Fruit fly (Drosophila melanogaster) whole organism, embryonic: ENCODE results near the gene CG12998.

Source experiments
- Aef1 ChIP-seq: fragments of 200-800 bp; sonication (Bioruptor generic); IDR thresholded peaks from 3 replicates; pipeline ENCODE4 v1.3.6; 2022; ENCODE audit warnings: missing biosample characterization, missing genetic modification characterization
- CG10209 ChIP-seq: fragments of 200-800 bp; sonication (Bioruptor generic); optimal IDR thresholded peaks from 3 replicates; lab custom pipeline; 2017; ENCODE audit warnings: missing biosample characterization, mild to moderate bottlenecking, missing genetic modification characterization, missing genetic modification reagents
- CG11398 ChIP-seq: fragments of 200-800 bp; sonication (Bioruptor generic); optimal IDR thresholded peaks from 2 replicates; lab custom pipeline; 2016; ENCODE audit warnings: missing biosample characterization, missing genetic modification characterization
- CG1233 ChIP-seq: fragments of 200-800 bp; sonication (Bioruptor generic); optimal IDR thresholded peaks from 4 replicates; lab custom pipeline; 2018; ENCODE audit warnings: missing biosample characterization, mild to moderate bottlenecking, missing genetic modification characterization
- CG1602 ChIP-seq: fragments of 200-800 bp; sonication (Bioruptor generic); optimal IDR thresholded peaks from 3 replicates; lab custom pipeline; 2016; ENCODE audit warnings: missing biosample characterization, missing genetic modification characterization
- CG17361 ChIP-seq: fragments of 200-800 bp; sonication (Bioruptor generic); IDR thresholded peaks from 3 replicates; pipeline ENCODE4 v1.3.6; 2022; ENCODE audit warnings: missing biosample characterization, missing genetic modification characterization
- CG17829 ChIP-seq: fragments of 200-800 bp; optimal IDR thresholded peaks from 2 replicates; lab custom pipeline; 2019; ENCODE audit warnings: missing biosample characterization, mild to moderate bottlenecking, missing genetic modification characterization, moderate library complexity
- CG2120 ChIP-seq: fragments of 200-800 bp; sonication (Bioruptor generic); optimal IDR thresholded peaks from 3 replicates; lab custom pipeline; 2016; ENCODE audit warnings: missing biosample characterization, missing genetic modification characterization
- CG2678 ChIP-seq: fragments of 200-800 bp; sonication (Bioruptor generic); optimal IDR thresholded peaks from 3 replicates; lab custom pipeline; 2019; ENCODE audit warnings: missing biosample characterization, mild to moderate bottlenecking, missing genetic modification characterization, moderate library complexity
- CG30403 ChIP-seq: fragments of 200-800 bp; sonication (Bioruptor generic); optimal IDR thresholded peaks from 3 replicates; lab custom pipeline; 2016; ENCODE audit warnings: missing biosample characterization, missing genetic modification characterization
- CG32772 ChIP-seq: fragments of 200-800 bp; sonication (Bioruptor generic); IDR thresholded peaks from 2 replicates; pipeline ENCODE4 v1.3.6; 2022; ENCODE audit warnings: missing biosample characterization, missing genetic modification characterization
- CG6175 ChIP-seq: fragments of 200-800 bp; sonication (Bioruptor generic); IDR thresholded peaks from 3 replicates; pipeline ENCODE4 v1.3.6; 2022; ENCODE audit warnings: missing biosample characterization, missing genetic modification characterization
- CG7839 ChIP-seq: fragments of 200-800 bp; sonication (Bioruptor generic); optimal IDR thresholded peaks from 3 replicates; lab custom pipeline; 2018; ENCODE audit warnings: missing biosample characterization, mild to moderate bottlenecking, missing genetic modification characterization, moderate library complexity
- CG9727 ChIP-seq: fragments of 200-800 bp; sonication (Bioruptor generic); optimal IDR thresholded peaks from 3 replicates; lab custom pipeline; 2017; ENCODE audit warnings: missing biosample characterization, mild to moderate bottlenecking, missing genetic modification characterization
- CG9817 ChIP-seq: fragments of 200-800 bp; sonication (Bioruptor generic); optimal IDR thresholded peaks from 2 replicates; lab custom pipeline; 2018; ENCODE audit warnings: missing biosample characterization, mild to moderate bottlenecking, missing genetic modification characterization, moderate library complexity
- CkIIα-i1 ChIP-seq: fragments of 200-800 bp; sonication (Bioruptor generic); IDR thresholded peaks from 2 replicates; pipeline ENCODE4 v1.3.6; 2022; ENCODE audit warnings: missing biosample characterization, missing genetic modification characterization
- CoRest ChIP-seq: fragments of 200-800 bp; sonication (Bioruptor generic); optimal IDR thresholded peaks from 3 replicates; lab custom pipeline; 2018; ENCODE audit warnings: missing biosample characterization, mild to moderate bottlenecking, missing genetic modification characterization, moderate library complexity
- D19A ChIP-seq: fragments of 200-800 bp; optimal IDR thresholded peaks from 3 replicates; lab custom pipeline; 2019; ENCODE audit warnings: missing biosample characterization, mild to moderate bottlenecking, missing genetic modification characterization, moderate library complexity
- Dad ChIP-seq: fragments of 200-800 bp; sonication (Bioruptor generic); optimal IDR thresholded peaks from 3 replicates; lab custom pipeline; 2016; ENCODE audit warnings: missing biosample characterization, missing genetic modification characterization
- Deaf1 ChIP-seq: fragments of 200-800 bp; optimal IDR thresholded peaks from 3 replicates; lab custom pipeline; 2019; ENCODE audit warnings: missing biosample characterization, mild to moderate bottlenecking, missing genetic modification characterization, moderate library complexity
- E2f2 ChIP-seq: fragments of 200-800 bp; sonication (Bioruptor generic); IDR thresholded peaks from 2 replicates; pipeline ENCODE4 v1.3.6; 2022; ENCODE audit warnings: missing biosample characterization, missing genetic modification characterization
- Ets65A ChIP-seq: fragments of 200-800 bp; sonication (Bioruptor generic); peaks from one replicate; lab custom pipeline; 2016; ENCODE audit warnings: missing biosample characterization, missing genetic modification characterization
- Fer1 ChIP-seq: fragments of 200-800 bp; sonication (Bioruptor generic); optimal IDR thresholded peaks from 2 replicates; lab custom pipeline; 2017; ENCODE audit warnings: missing biosample characterization, mild to moderate bottlenecking, missing genetic modification characterization
- Hand ChIP-seq: fragments of 200-800 bp; sonication (Bioruptor generic); optimal IDR thresholded peaks from 2 replicates; lab custom pipeline; 2017; ENCODE audit warnings: mild to moderate bottlenecking, missing biosample characterization, missing genetic modification reagents, missing genetic modification characterization
- Hr39 ChIP-seq: fragments of >200 bp; optimal IDR thresholded peaks from 2 replicates; lab custom pipeline; 2017
- Lpt ChIP-seq: fragments of >200 bp; optimal IDR thresholded peaks from 2 replicates; lab custom pipeline; 2018; ENCODE audit warnings: missing biosample characterization, missing genetic modification characterization
- Mad ChIP-seq: fragments of 200-800 bp; sonication (Bioruptor generic); optimal IDR thresholded peaks from 2 replicates; lab custom pipeline; 2016; ENCODE audit warnings: missing biosample characterization, missing genetic modification characterization
- Meics ChIP-seq: fragments of 200-800 bp; sonication (Bioruptor generic); optimal IDR thresholded peaks from 2 replicates; lab custom pipeline; 2017; ENCODE audit warnings: missing biosample characterization, mild to moderate bottlenecking, missing genetic modification characterization
- Ptx1 ChIP-seq: fragments of 200-800 bp; sonication (Bioruptor generic); IDR thresholded peaks from 2 replicates; pipeline ENCODE4 v1.3.6; 2022; ENCODE audit warnings: missing biosample characterization, missing genetic modification characterization
- Scr ChIP-seq: fragments of 200-800 bp; sonication (Bioruptor generic); IDR thresholded peaks from 2 replicates; pipeline ENCODE4 v1.3.6; 2022; ENCODE audit warnings: missing biosample characterization, missing genetic modification characterization; ENCODE audit not compliant: partially characterized antibody
- YL-1 ChIP-seq: fragments of 200-800 bp; sonication (Bioruptor generic); optimal IDR thresholded peaks from 3 replicates; lab custom pipeline; 2017; ENCODE audit warnings: missing biosample characterization, mild to moderate bottlenecking, missing genetic modification characterization
- al ChIP-seq: fragments of 200-800 bp; sonication (Bioruptor generic); IDR thresholded peaks from 2 replicates; pipeline ENCODE4 v1.3.6; 2022; ENCODE audit warnings: missing biosample characterization, missing genetic modification characterization
- chm ChIP-seq: fragments of 200-800 bp; sonication (Bioruptor generic); IDR thresholded peaks from 2 replicates; pipeline ENCODE4 v1.3.6; 2022; ENCODE audit warnings: missing biosample characterization, missing genetic modification characterization
- cwo ChIP-seq: fragments of 200-800 bp; sonication (Bioruptor generic); optimal IDR thresholded peaks from 3 replicates; lab custom pipeline; 2017; ENCODE audit warnings: missing biosample characterization, missing genetic modification characterization, mild to moderate bottlenecking, moderate library complexity, missing genetic modification reagents
- dan ChIP-seq: fragments of 200-800 bp; sonication (Bioruptor generic); IDR thresholded peaks from 2 replicates; pipeline ENCODE4 v1.3.6; 2022; ENCODE audit warnings: missing biosample characterization, missing genetic modification characterization
- dysf ChIP-seq: fragments of 200-800 bp; sonication (Bioruptor generic); IDR thresholded peaks from 3 replicates; pipeline ENCODE4 v1.3.6; 2022; ENCODE audit warnings: missing biosample characterization, missing genetic modification characterization
- fu2 ChIP-seq: fragments of 200-800 bp; sonication (Bioruptor generic); optimal IDR thresholded peaks from 2 replicates; lab custom pipeline; 2016; ENCODE audit warnings: missing biosample characterization, missing genetic modification characterization
- gcm ChIP-seq: fragments of 200-800 bp; sonication (Bioruptor generic); optimal IDR thresholded peaks from 2 replicates; lab custom pipeline; 2019; ENCODE audit warnings: missing biosample characterization, mild to moderate bottlenecking, missing genetic modification characterization, moderate library complexity
- gsb-n ChIP-seq: fragments of 200-800 bp; sonication (Bioruptor generic); optimal IDR thresholded peaks from 3 replicates; lab custom pipeline; 2018; ENCODE audit warnings: missing biosample characterization, mild to moderate bottlenecking, missing genetic modification characterization
- hbn ChIP-seq: fragments of 200-800 bp; sonication (Bioruptor generic); IDR thresholded peaks from 2 replicates; pipeline ENCODE4 v1.3.6; 2022; ENCODE audit warnings: missing biosample characterization, missing genetic modification characterization; ENCODE audit not compliant: partially characterized antibody
- ind ChIP-seq: fragments of 200-800 bp; sonication (Bioruptor generic); optimal IDR thresholded peaks from 3 replicates; lab custom pipeline; 2016; ENCODE audit warnings: missing biosample characterization, missing genetic modification characterization
- jigr1 ChIP-seq: fragments of 200-800 bp; sonication (Bioruptor generic); IDR thresholded peaks from 3 replicates; pipeline ENCODE4 v1.3.6; 2022; ENCODE audit warnings: missing biosample characterization, missing genetic modification characterization
- ken ChIP-seq: fragments of 200-800 bp; sonication (Bioruptor generic); IDR thresholded peaks from 3 replicates; pipeline ENCODE4 v1.3.6; 2022; ENCODE audit warnings: missing biosample characterization, missing genetic modification characterization
- lab ChIP-seq: fragments of 200-800 bp; sonication (Bioruptor generic); optimal IDR thresholded peaks from 3 replicates; lab custom pipeline; 2017; ENCODE audit warnings: missing biosample characterization, missing genetic modification characterization, mild to moderate bottlenecking, moderate library complexity, missing genetic modification reagents
- lilli ChIP-seq: fragments of 200-800 bp; sonication (Bioruptor generic); optimal IDR thresholded peaks from 3 replicates; lab custom pipeline; 2016; ENCODE audit warnings: missing biosample characterization, missing genetic modification characterization
- odd ChIP-seq: fragments of 200-800 bp; sonication (Bioruptor generic); optimal IDR thresholded peaks from 2 replicates; lab custom pipeline; 2017; ENCODE audit warnings: missing biosample characterization, mild to moderate bottlenecking, missing genetic modification characterization
- row ChIP-seq: fragments of 200-800 bp; sonication (Bioruptor generic); IDR thresholded peaks from 3 replicates; pipeline ENCODE4 v1.3.6; 2022; ENCODE audit warnings: missing biosample characterization, missing genetic modification characterization
- sc ChIP-seq, 3 experiments: fragments of >200 bp in 2 of 3; fragments of 200-800 bp in 1 of 3; sonication (Bioruptor generic) in 1 of 3; optimal IDR thresholded peaks; 2 replicates in 2 of 3; 3 replicates in 1 of 3; lab custom pipeline; 2017; ENCODE audit warnings: mild to moderate bottlenecking in 1 of 3, missing biosample characterization in 1 of 3, missing genetic modification characterization in 1 of 3, missing genetic modification reagents in 1 of 3
- seq ChIP-seq: fragments of 200-800 bp; sonication (Bioruptor generic); IDR thresholded peaks from 2 replicates; pipeline ENCODE4 v1.3.6; 2022; ENCODE audit warnings: missing biosample characterization, missing genetic modification characterization
- slbo ChIP-seq: fragments of 200-800 bp; sonication (Bioruptor generic); IDR thresholded peaks from 2 replicates; pipeline ENCODE4 v1.3.6; 2022; ENCODE audit warnings: missing biosample characterization, missing genetic modification characterization
- unpg ChIP-seq: fragments of 200-800 bp; sonication (Bioruptor generic); optimal IDR thresholded peaks from 3 replicates; lab custom pipeline; 2018; ENCODE audit warnings: missing biosample characterization, mild to moderate bottlenecking, missing genetic modification characterization, moderate library complexity
- zf30C ChIP-seq: fragments of 200-800 bp; sonication (Bioruptor generic); optimal IDR thresholded peaks from 3 replicates; lab custom pipeline; 2018; ENCODE audit warnings: missing biosample characterization, mild to moderate bottlenecking, missing genetic modification characterization

CG12998 gene

dm6 chrX:17226681-17227019 is 8.2 kb downstream of the CG12998 start, which contains the start of gene CG10598 (continued):
- peak; percentile 54; the same call in 2 of the 3 replicates for TF ChIP-seq dysf (GFP tag; lab: Robert Waterston, UW)
- TF ChIP-seq ind (GFP tag; lab: Kevin White, UChicago): peak; percentile 18
- 0 out of 3 replicates have a peak, but pooled peaks have one; percentile 32 for TF ChIP-seq row (GFP tag; lab: Robert Waterston, UW)
- peak; percentile 29 for TF ChIP-seq CG2120 (GFP tag; lab: Kevin White, UChicago)
- TF ChIP-seq YL-1 (GFP tag; lab: Kevin White, UChicago): no peak
- no peak for TF ChIP-seq Lpt (GFP tag; lab: Kevin White, UChicago)
- TF ChIP-seq Hr39 (lab: Kevin White, UChicago): no peak
- no peak for TF ChIP-seq slbo (GFP tag; lab: Robert Waterston, UW)
- no peak for TF ChIP-seq CkIIα-i1 (GFP tag; lab: Robert Waterston, UW)
- peak; percentile 24 for TF ChIP-seq CoRest (tag; lab: Kevin White, UChicago)
- no peak for TF ChIP-seq CG11398
- TF ChIP-seq CG10209 (GFP tag; lab: Kevin White, UChicago): peak; percentile 3
- TF ChIP-seq al (GFP tag; lab: Robert Waterston, UW): 0 out of 2 replicates have a peak, but pooled peaks have one; percentile 25
- no peak for TF ChIP-seq CG9817 (tag; lab: Kevin White, UChicago)
- TF ChIP-seq jigr1: no peak
- peak; percentile 41; the same call in 1 of the 2 replicates for TF ChIP-seq seq (GFP tag; lab: Robert Waterston, UW)
- peak; percentile 25 for TF ChIP-seq Meics (GFP tag; lab: Kevin White, UChicago)
- no peak for TF ChIP-seq Scr (GFP tag; lab: Robert Waterston, UW)
- no peak for TF ChIP-seq CG9727 (GFP tag; lab: Kevin White, UChicago)
- no peak for TF ChIP-seq CG1602 (GFP tag; lab: Kevin White, UChicago)
- no peak for TF ChIP-seq Deaf1 (tag; lab: Kevin White, UChicago)
- peak; percentile 29; the same call in 1 of the 2 replicates for TF ChIP-seq Ptx1 (GFP tag; lab: Robert Waterston, UW)
- no peak for TF ChIP-seq hbn (GFP tag; lab: Robert Waterston, UW)
- TF ChIP-seq CG6175 (GFP tag; lab: Robert Waterston, UW): no peak
- TF ChIP-seq CG2678: peak; percentile 35
- no peak for TF ChIP-seq Hand
- no peak for TF ChIP-seq D19A (tag; lab: Kevin White, UChicago)
- no peak for TF ChIP-seq Dad (GFP tag; lab: Kevin White, UChicago)
- TF ChIP-seq zf30C (GFP tag; lab: Kevin White, UChicago): no peak
- 0 out of 3 replicates have a peak, but pooled peaks have one; percentile 12 for TF ChIP-seq CG17361 (GFP tag; lab: Robert Waterston, UW)
- no peak for TF ChIP-seq Aef1 (GFP tag; lab: Robert Waterston, UW)
- peak; percentile 10 for TF ChIP-seq unpg (GFP tag; lab: Kevin White, UChicago)
- TF ChIP-seq E2f2: no peak
- TF ChIP-seq CG32772 (GFP tag; lab: Robert Waterston, UW): 0 out of 2 replicates have a peak, but pooled peaks have one; percentile 15
- no peak for TF ChIP-seq Fer1 (GFP tag; lab: Kevin White, UChicago)
- no peak for TF ChIP-seq sc (optimal IDR thresholded peaks at IDR 0.05; lab: Kevin White, UChicago)
- no peak for TF ChIP-seq sc (GFP tag; optimal IDR thresholded peaks at IDR 0.05; lab: Kevin White, UChicago)
- TF ChIP-seq lab (GFP tag; lab: Kevin White, UChicago): peak; percentile 2
- TF ChIP-seq odd (GFP tag; lab: Kevin White, UChicago): no peak
- no peak for TF ChIP-seq gsb-n (tag; lab: Kevin White, UChicago)
- TF ChIP-seq Ets65A (GFP tag; lab: Kevin White, UChicago): peak; percentile 85
- no peak for TF ChIP-seq chm (GFP tag; lab: Robert Waterston, UW)
- no peak for TF ChIP-seq Mad (GFP tag; lab: Kevin White, UChicago)
- peak; percentile 39 for TF ChIP-seq CG30403 (GFP tag; lab: Kevin White, UChicago)
- peak; percentile 9 for TF ChIP-seq lilli (GFP tag; lab: Kevin White, UChicago)
- TF ChIP-seq dan: no peak
- no peak for TF ChIP-seq CG17829 (tag; lab: Kevin White, UChicago)
- TF ChIP-seq ken: no peak
- no peak for TF ChIP-seq gcm (GFP tag; lab: Kevin White, UChicago)
- peak; percentile 1 for TF ChIP-seq cwo
- TF ChIP-seq fu2 (GFP tag; lab: Kevin White, UChicago): no peak
- TF ChIP-seq CG1233 (GFP tag; lab: Kevin White, UChicago): no peak
- TF ChIP-seq CG7839: peak; percentile 37
